Worm (Caenorhabditis elegans): ENCODE measurements around the gene phat-7.

DNA sequence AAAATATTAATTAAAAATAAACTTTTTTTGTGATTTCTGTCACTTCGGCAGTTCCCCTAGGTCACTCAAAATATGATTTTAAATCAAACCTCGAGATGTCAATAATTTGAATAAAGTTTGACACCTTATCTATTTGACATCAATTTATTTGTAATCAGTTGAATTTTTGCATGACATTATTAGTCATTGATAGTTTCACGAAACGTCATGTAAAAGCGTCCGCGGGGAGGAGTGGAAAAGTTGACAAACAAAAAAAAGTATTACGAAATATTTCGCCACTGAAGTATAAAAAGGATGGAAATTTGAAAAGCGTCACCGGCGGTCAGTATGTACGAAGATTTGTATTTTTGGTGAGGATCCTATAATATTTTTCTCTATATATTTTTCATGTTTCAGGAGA is 21.4 kb upstream of the phat-7 start, which contains the start of gene K09D9.1:
- no peak for TF ChIP-seq ama-1 (optimal IDR thresholded peaks at IDR 0.05)
- no peak for TF ChIP-seq scrt-1 (GFP tag; IDR thresholded peaks at IDR 0.05)
- no peak for TF ChIP-seq pes-1 (GFP tag; IDR thresholded peaks at IDR 0.05)
- TF ChIP-seq B0310.2 (tag; optimal IDR thresholded peaks at IDR 0.05) = no peak
- no peak for TF ChIP-seq ets-7 (tag; optimal IDR thresholded peaks at IDR 0.05)
